Worm (Caenorhabditis elegans): Measurements from ENCODE around the gene ZK809.1.

DNA sequence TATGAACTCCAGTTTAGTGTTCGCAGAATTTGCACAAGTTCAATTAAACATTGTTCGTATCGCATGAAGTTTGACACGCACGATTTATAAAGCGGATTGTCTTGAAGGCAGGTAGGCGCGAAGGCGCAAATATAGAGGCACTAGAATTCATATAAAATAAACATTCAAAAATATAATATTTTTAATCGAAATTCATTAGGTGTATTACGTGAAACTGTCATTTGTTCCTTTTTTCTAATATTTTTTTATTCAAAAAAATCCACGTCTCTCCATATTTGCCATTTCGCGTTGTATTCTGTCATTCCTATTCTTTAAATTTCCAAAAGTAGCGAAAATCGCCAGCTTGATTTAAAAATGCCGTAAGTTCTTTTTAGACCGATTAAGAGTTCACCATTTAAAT is at the start of gene ZK809.1:
- no peak for TF ChIP-seq mdl-1 (tag; optimal IDR thresholded peaks at IDR 0.05)
- TF ChIP-seq skn-1 (tag; optimal IDR thresholded peaks at IDR 0.05): no peak
- no peak for TF ChIP-seq unc-62 (GFP tag; optimal IDR thresholded peaks at IDR 0.05)
- TF ChIP-seq ceh-28 (tag; optimal IDR thresholded peaks at IDR 0.05): no peak
- no peak for TF ChIP-seq fkh-10 (GFP tag; optimal IDR thresholded peaks at IDR 0.05)
- TF ChIP-seq zag-1 (tag; optimal IDR thresholded peaks at IDR 0.05): no peak
- no peak for TF ChIP-seq unc-39 (tag; optimal IDR thresholded peaks at IDR 0.05)
- TF ChIP-seq ama-1 (optimal IDR thresholded peaks at IDR 0.05): no peak
- no peak for TF ChIP-seq ztf-11 (tag; optimal IDR thresholded peaks at IDR 0.05)
- no peak for TF ChIP-seq aly-2 (tag; optimal IDR thresholded peaks at IDR 0.05)
- no peak for TF ChIP-seq daf-12 (tag; optimal IDR thresholded peaks at IDR 0.05)
